Worm (Caenorhabditis elegans) whole organism, mixed stage, embryonic: ENCODE results near the gene rps-16.

Experiments
- M03D4.4 ChIP-seq: sonication (generic microtip); optimal IDR thresholded peaks from 2 replicates; lab custom pipeline; 2017; ENCODE audit warnings: mild to moderate bottlenecking, missing genetic modification characterization, missing compliant biosample characterization
- bed-3 ChIP-seq: fragments of 200-800 bp; sonication (Bioruptor generic); optimal IDR thresholded peaks from 3 replicates; lab custom pipeline; 2018; ENCODE audit warnings: mild to moderate bottlenecking, missing genetic modification characterization, moderate library complexity, missing compliant biosample characterization
- blmp-1 ChIP-seq: fragments of 150-350 bp; optimal IDR thresholded peaks from 2 replicates; lab custom pipeline; 2014; ENCODE audit warnings: missing biosample characterization, missing genetic modification characterization
- ceh-39 ChIP-seq: fragments of 150-350 bp; optimal IDR thresholded peaks from 2 replicates; lab custom pipeline; 2014; ENCODE audit warnings: missing biosample characterization, missing genetic modification characterization
- ceh-43 ChIP-seq: fragments of 200-800 bp; sonication (Bioruptor generic); optimal IDR thresholded peaks from 2 replicates; lab custom pipeline; 2018; ENCODE audit warnings: mild to moderate bottlenecking, missing genetic modification characterization, moderate library complexity, missing compliant biosample characterization
- ceh-83 ChIP-seq: fragments of 200-800 bp; sonication (Bioruptor generic); optimal IDR thresholded peaks from 2 replicates; lab custom pipeline; 2018; ENCODE audit warnings: mild to moderate bottlenecking, missing genetic modification characterization, missing compliant biosample characterization
- ces-1 ChIP-seq: fragments of 150-350 bp; optimal IDR thresholded peaks from 2 replicates; lab custom pipeline; 2014; ENCODE audit warnings: missing biosample characterization, missing genetic modification reagents, missing genetic modification characterization
- cnd-1 ChIP-seq: fragments of 200-800 bp; sonication (Bioruptor generic); optimal IDR thresholded peaks from 2 replicates; lab custom pipeline; 2018; ENCODE audit warnings: mild to moderate bottlenecking, missing genetic modification characterization, missing compliant biosample characterization
- drap-1 ChIP-seq: fragments of 200-800 bp; sonication (Bioruptor generic); optimal IDR thresholded peaks from 3 replicates; lab custom pipeline; 2018; ENCODE audit warnings: mild to moderate bottlenecking, missing genetic modification characterization, missing compliant biosample characterization
- elt-1 ChIP-seq: sonication (generic microtip); optimal IDR thresholded peaks from 2 replicates; lab custom pipeline; 2017; ENCODE audit warnings: missing genetic modification characterization, mild to moderate bottlenecking, missing compliant biosample characterization, antibody characterized with exemption, moderate library complexity, borderline replicate concordance; ENCODE audit not compliant: insufficient read depth
- flh-1 ChIP-seq: fragments of 200-800 bp; sonication (Bioruptor generic); optimal IDR thresholded peaks from 2 replicates; lab custom pipeline; 2018; ENCODE audit warnings: mild to moderate bottlenecking, missing genetic modification characterization, moderate library complexity, missing compliant biosample characterization
- hlh-1 ChIP-seq: fragments of 150-350 bp; optimal IDR thresholded peaks from 2 replicates; lab custom pipeline; 2014; ENCODE audit warnings: missing biosample characterization, missing genetic modification reagents, missing genetic modification characterization
- lin-13 ChIP-seq: fragments of 150-350 bp; optimal IDR thresholded peaks from 2 replicates; lab custom pipeline; 2014; ENCODE audit warnings: missing biosample characterization, missing genetic modification characterization
- lin-32 ChIP-seq: fragments of 200-800 bp; sonication (Bioruptor generic); optimal IDR thresholded peaks from 2 replicates; lab custom pipeline; 2018; ENCODE audit warnings: mild to moderate bottlenecking, missing genetic modification characterization, missing compliant biosample characterization
- mab-5 ChIP-seq: fragments of 150-350 bp; optimal IDR thresholded peaks from 2 replicates; lab custom pipeline; 2014; ENCODE audit warnings: missing biosample characterization, missing genetic modification characterization
- mep-1 ChIP-seq: fragments of 150-350 bp; optimal IDR thresholded peaks from 2 replicates; lab custom pipeline; 2017; ENCODE audit warnings: missing biosample characterization, missing genetic modification reagents, missing genetic modification characterization, inconsistent platforms
- nhr-12 ChIP-seq: fragments of 150-350 bp; optimal IDR thresholded peaks from 2 replicates; lab custom pipeline; 2014; ENCODE audit warnings: missing biosample characterization, missing genetic modification characterization
- nhr-2 ChIP-seq: fragments of 150-350 bp; optimal IDR thresholded peaks from 2 replicates; lab custom pipeline; 2014; ENCODE audit warnings: missing biosample characterization, missing genetic modification characterization
- nhr-237 ChIP-seq: fragments of 150-350 bp; optimal IDR thresholded peaks from 2 replicates; lab custom pipeline; 2014; ENCODE audit warnings: missing biosample characterization, missing genetic modification characterization
- nhr-28 ChIP-seq: fragments of 150-350 bp; optimal IDR thresholded peaks from 2 replicates; lab custom pipeline; 2014; ENCODE audit warnings: missing biosample characterization, missing genetic modification characterization
- nhr-76 ChIP-seq: sonication (generic microtip); optimal IDR thresholded peaks from 2 replicates; lab custom pipeline; 2017; ENCODE audit warnings: missing biosample characterization, missing genetic modification characterization
- pha-4 ChIP-seq: fragments of 150-350 bp; optimal IDR thresholded peaks from 2 replicates; lab custom pipeline; 2018; ENCODE audit warnings: missing biosample characterization, missing genetic modification reagents, missing genetic modification characterization
- sem-2 ChIP-seq: fragments of 200-800 bp; sonication (Bioruptor generic); optimal IDR thresholded peaks from 2 replicates; lab custom pipeline; 2018; ENCODE audit warnings: mild to moderate bottlenecking, missing genetic modification characterization, missing compliant biosample characterization
- snpc-4 ChIP-seq: fragments of 150-350 bp; optimal IDR thresholded peaks from 2 replicates; lab custom pipeline; 2014; ENCODE audit warnings: missing biosample characterization, missing genetic modification characterization
- sptf-1 ChIP-seq: sonication (generic microtip); optimal IDR thresholded peaks from 2 replicates; lab custom pipeline; 2017; ENCODE audit warnings: mild to moderate bottlenecking, missing genetic modification characterization, moderate library complexity, missing compliant biosample characterization
- tbx-8 ChIP-seq: fragments of 200-800 bp; sonication (Bioruptor generic); optimal IDR thresholded peaks from 2 replicates; lab custom pipeline; 2018; ENCODE audit warnings: mild to moderate bottlenecking, missing genetic modification characterization, moderate library complexity, missing compliant biosample characterization
- unc-120 ChIP-seq: sonication (generic microtip); optimal IDR thresholded peaks from 2 replicates; lab custom pipeline; 2017; ENCODE audit warnings: missing genetic modification characterization, missing compliant biosample characterization; ENCODE audit not compliant: poor library complexity, severe bottlenecking
- unc-39 ChIP-seq: fragments of 150-350 bp; optimal IDR thresholded peaks from 2 replicates; lab custom pipeline; 2014; ENCODE audit warnings: missing biosample characterization, missing genetic modification characterization
- unc-62 ChIP-seq: fragments of 150-350 bp; optimal IDR thresholded peaks from 2 replicates; lab custom pipeline; 2014; ENCODE audit warnings: missing biosample characterization, missing genetic modification reagents, missing genetic modification characterization
- zip-8 ChIP-seq: fragments of 150-350 bp; optimal IDR thresholded peaks from 2 replicates; lab custom pipeline; 2014; ENCODE audit warnings: missing biosample characterization, missing genetic modification characterization
- ztf-11 ChIP-seq: fragments of 150-350 bp; optimal IDR thresholded peaks from 2 replicates; lab custom pipeline; 2014; ENCODE audit warnings: missing biosample characterization, missing genetic modification characterization

Gene rps-16

ce11 chrV:14978205-14978751 is 22.1 kb downstream of the rps-16 start, which contains the start of the genes grd-12 and F02D8.1:
TSS of gene grd-12 (plus strand) at chrV:14978505.
TSS of gene F02D8.1 (minus strand) at chrV:14978701.
- TF ChIP-seq sptf-1 (no peak), flh-1 (GFP tag; lab: Kevin White, UChicago) (no peak), blmp-1 (tag; lab: Kevin White, UChicago) (no peak), tbx-8 (GFP tag; lab: Kevin White, UChicago) (no peak), lin-32 (GFP tag; lab: Kevin White, UChicago) (no peak)

ce11 chrV:14971136-14971535 is 29.2 kb downstream of the rps-16 start, which contains the start of gene nlp-59:
TSS of gene nlp-59 (plus strand) at chrV:14971436.
- TF ChIP-seq nhr-76 (tag; lab: Kevin White, UChicago) (no peak), sem-2 (GFP tag; lab: Kevin White, UChicago) (no peak), cnd-1 (tag; lab: Kevin White, UChicago) (no peak), ces-1 (no peak), unc-120 (no peak), mep-1 (tag; lab: Kevin White, UChicago) (no peak), blmp-1 (tag; lab: Kevin White, UChicago) (no peak), unc-39 (no peak), M03D4.4 (tag; lab: Kevin White, UChicago) (no peak), nhr-12 (tag; lab: Kevin White, UChicago) (no peak), lin-32 (GFP tag; lab: Kevin White, UChicago) (no peak), zip-8 (tag; lab: Kevin White, UChicago) (no peak), mab-5 (no peak), nhr-28 (tag; lab: Kevin White, UChicago) (no peak), nhr-2 (no peak), flh-1 (GFP tag; lab: Kevin White, UChicago) (no peak), bed-3 (GFP tag; lab: Kevin White, UChicago) (no peak), tbx-8 (GFP tag; lab: Kevin White, UChicago) (no peak), snpc-4 (tag; lab: Kevin White, UChicago) (no peak), ceh-43 (GFP tag; lab: Kevin White, UChicago) (no peak)

DNA sequence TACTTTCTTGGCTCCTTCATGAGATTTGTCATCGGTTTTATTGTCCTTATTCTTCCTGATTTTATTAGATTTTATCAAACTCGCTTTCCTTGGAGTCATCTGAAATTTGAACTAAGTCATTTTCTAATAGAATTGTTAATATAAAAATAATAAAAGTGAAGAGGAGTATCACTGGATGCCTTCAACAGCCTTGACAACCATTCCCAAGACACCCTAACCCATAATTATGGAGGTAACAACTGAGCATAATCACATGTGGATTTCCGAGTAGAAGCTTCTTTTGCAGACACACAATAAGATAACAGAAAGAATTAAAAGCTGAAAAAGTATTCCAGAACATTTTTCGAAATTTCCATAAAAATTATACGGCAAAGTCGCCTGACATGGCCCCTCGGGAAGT is 44.7 kb downstream of the rps-16 start, which contains the start of gene F02D8.9:
TSS of gene F02D8.9 (minus strand) at position 101 of the 400 bp plus-strand sequence.
- TF ChIP-seq nhr-2, result no peak
- no peak for TF ChIP-seq elt-1 (tag; lab: Kevin White, UChicago)
- TF ChIP-seq cnd-1 (tag; lab: Kevin White, UChicago), result no peak
- no peak for TF ChIP-seq unc-62 (GFP tag; lab: Kevin White, UChicago)
- TF ChIP-seq M03D4.4 (tag; lab: Kevin White, UChicago), result no peak
- no peak for TF ChIP-seq nhr-237 (tag; lab: Kevin White, UChicago)
- TF ChIP-seq ceh-39, result no peak
- no peak for TF ChIP-seq ces-1
- TF ChIP-seq drap-1 (GFP tag; lab: Kevin White, UChicago), result no peak
- no peak for TF ChIP-seq ceh-83 (GFP tag; lab: Kevin White, UChicago)
- no peak for TF ChIP-seq sptf-1
- no peak for TF ChIP-seq snpc-4 (tag; lab: Kevin White, UChicago)
- TF ChIP-seq pha-4 (tag; lab: Kevin White, UChicago), result no peak
- no peak for TF ChIP-seq ztf-11 (tag; lab: Kevin White, UChicago)
- no peak for TF ChIP-seq mep-1 (tag; lab: Kevin White, UChicago)
- TF ChIP-seq zip-8 (tag; lab: Kevin White, UChicago), result no peak
- TF ChIP-seq unc-39, result no peak

DNA sequence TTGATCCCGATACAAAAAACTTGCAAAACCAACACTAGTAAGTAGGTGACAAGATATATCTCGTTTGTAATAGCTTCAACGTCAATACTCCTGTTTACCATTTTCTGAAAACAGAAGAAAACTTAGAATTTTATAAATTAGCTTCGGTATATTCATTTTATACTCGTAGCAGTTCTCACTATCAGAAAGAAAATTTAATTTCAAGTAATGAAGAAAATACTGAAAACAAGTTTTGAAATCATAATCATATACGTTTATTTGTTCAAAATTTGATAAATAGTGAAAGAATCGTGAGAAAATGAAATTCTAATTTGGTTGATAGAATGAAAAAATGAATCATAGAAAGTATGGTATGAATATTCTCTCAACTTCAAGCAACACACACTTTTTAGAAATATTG is 45.7 kb downstream of the rps-16 start, which contains the start of gene C30G7.5:
TSS of gene C30G7.5 (minus strand) at position 101 of the 400 bp plus-strand sequence.
- TF ChIP-seq mab-5 (no peak), nhr-237 (tag; lab: Kevin White, UChicago) (no peak), nhr-2 (no peak), sem-2 (GFP tag; lab: Kevin White, UChicago) (no peak), drap-1 (GFP tag; lab: Kevin White, UChicago) (no peak), snpc-4 (tag; lab: Kevin White, UChicago) (no peak), nhr-28 (tag; lab: Kevin White, UChicago) (no peak), M03D4.4 (tag; lab: Kevin White, UChicago) (no peak), hlh-1 (tag; lab: Kevin White, UChicago) (no peak), mep-1 (tag; lab: Kevin White, UChicago) (no peak), lin-13 (tag; lab: Kevin White, UChicago) (no peak), bed-3 (GFP tag; lab: Kevin White, UChicago) (no peak), nhr-12 (tag; lab: Kevin White, UChicago) (no peak), ces-1 (no peak), pha-4 (tag; lab: Kevin White, UChicago) (no peak)
- TF ChIP-seq, all 35 proteins: peak for 0
